Worm (Caenorhabditis elegans): ENCODE measurements around the gene srj-1.

- TF ChIP-seq tbx-37 (GFP tag; conservative IDR thresholded peaks at IDR 0.05) (no peak), tra-4 (tag; optimal IDR thresholded peaks at IDR 0.05) (no peak), ama-1 (optimal IDR thresholded peaks at IDR 0.05) (no peak), tbx-11 (GFP tag; IDR thresholded peaks at IDR 0.05) (no peak), scrt-1 (GFP tag; IDR thresholded peaks at IDR 0.05) (no peak), ceh-36 (tag; optimal IDR thresholded peaks at IDR 0.05) (no peak)
Measured at ce11 chrIV:11945621-11946020, 19.6 kb downstream of the srj-1 start, which contains the start of gene ZK829.3.

Data from whole organism, early embryonic.